Worm (Caenorhabditis elegans) whole organism, mixed stage, embryonic: Measurements from ENCODE around the gene T22F3.2.

ENCODE experiments used
- elt-3 ChIP-seq: fragments of 150-350 bp; optimal IDR thresholded peaks from 2 replicates; lab custom pipeline; 2014; ENCODE audit warnings: missing biosample characterization, missing genetic modification characterization
- mep-1 ChIP-seq: fragments of 150-350 bp; optimal IDR thresholded peaks from 2 replicates; lab custom pipeline; 2017; ENCODE audit warnings: missing biosample characterization, missing genetic modification reagents, missing genetic modification characterization, inconsistent platforms
- nhr-12 ChIP-seq: fragments of 150-350 bp; optimal IDR thresholded peaks from 2 replicates; lab custom pipeline; 2014; ENCODE audit warnings: missing biosample characterization, missing genetic modification characterization
- nhr-76 ChIP-seq: sonication (generic microtip); optimal IDR thresholded peaks from 2 replicates; lab custom pipeline; 2017; ENCODE audit warnings: missing biosample characterization, missing genetic modification characterization
- sem-2 ChIP-seq: fragments of 200-800 bp; sonication (Bioruptor generic); optimal IDR thresholded peaks from 2 replicates; lab custom pipeline; 2018; ENCODE audit warnings: mild to moderate bottlenecking, missing genetic modification characterization, missing compliant biosample characterization
- snpc-4 ChIP-seq: fragments of 150-350 bp; optimal IDR thresholded peaks from 2 replicates; lab custom pipeline; 2014; ENCODE audit warnings: missing biosample characterization, missing genetic modification characterization
- sptf-1 ChIP-seq: sonication (generic microtip); optimal IDR thresholded peaks from 2 replicates; lab custom pipeline; 2017; ENCODE audit warnings: mild to moderate bottlenecking, missing genetic modification characterization, moderate library complexity, missing compliant biosample characterization
- ztf-11 ChIP-seq: fragments of 150-350 bp; optimal IDR thresholded peaks from 2 replicates; lab custom pipeline; 2014; ENCODE audit warnings: missing biosample characterization, missing genetic modification characterization

- no peak for TF ChIP-seq nhr-12 (tag; lab: Kevin White, UChicago)
- TF ChIP-seq snpc-4 (tag; lab: Kevin White, UChicago): no peak
- no peak for TF ChIP-seq mep-1 (tag; lab: Kevin White, UChicago)
- TF ChIP-seq ztf-11 (tag; lab: Kevin White, UChicago): no peak
- no peak for TF ChIP-seq nhr-76 (tag; lab: Kevin White, UChicago)
- no peak for TF ChIP-seq sem-2 (GFP tag; lab: Kevin White, UChicago)
- TF ChIP-seq sptf-1: no peak
- TF ChIP-seq elt-3 (tag; lab: Kevin White, UChicago): no peak
Measured at ce11 chrV:3554869-3555268, 31.6 kb upstream of the T22F3.2 start, which contains the start of gene grl-29.
